Fruit fly (Drosophila melanogaster) whole organism: ENCODE results near the gene Tet.

Source experiments
- CG8478 ChIP-seq: fragments of >200 bp; optimal IDR thresholded peaks from 2 replicates; lab custom pipeline; 2018; ENCODE audit warnings: inconsistent platforms
- EcR ChIP-seq, 2 experiments: fragments of >200 bp; optimal IDR thresholded peaks; 2 replicates each; lab custom pipeline; 2017; ENCODE audit warnings: missing biosample characterization in 2 of 2, missing genetic modification characterization in 2 of 2, missing genetic modification reagents in 2 of 2
- pan ChIP-seq: fragments of >200 bp; optimal IDR thresholded peaks from 2 replicates; lab custom pipeline; 2017
- psq ChIP-seq: fragments of >200 bp; optimal IDR thresholded peaks from 2 replicates; lab custom pipeline; 2017
- usp ChIP-seq: fragments of >200 bp; optimal IDR thresholded peaks from 2 replicates; lab custom pipeline; 2017; ENCODE audit warnings: missing biosample characterization, missing genetic modification characterization, mixed read lengths

dm6 chr3L:2825377-2825776 is 53.6 kb downstream of the Tet start:
- TF ChIP-seq CG8478 (lab: Kevin White, UChicago): no peak
- TF ChIP-seq psq (lab: Kevin White, UChicago): no peak
- no peak for TF ChIP-seq usp (GFP tag; lab: Kevin White, UChicago)
- TF ChIP-seq pan: no peak
- TF ChIP-seq EcR (GFP tag; optimal IDR thresholded peaks at IDR 0.05; lab: Kevin White, UChicago): no peak
